Fruit fly (Drosophila melanogaster) whole organism, wandering third instar larva: ENCODE measurements around the gene CG12116.

Source experiments
- CG32264 ChIP-seq: fragments of 200-800 bp; sonication (Bioruptor generic); optimal IDR thresholded peaks from 2 replicates; lab custom pipeline; 2016; ENCODE audit warnings: missing biosample characterization, missing genetic modification characterization

Gene CG12116

dm6 chrX:8419534-8419933, 49.3 kb downstream of the CG12116 start:
- no peak for TF ChIP-seq CG32264 (GFP tag; lab: Kevin White, UChicago)
